Worm (Caenorhabditis elegans) whole organism, L1 larva: ENCODE measurements around the gene ugt-17.

Source experiments
- ces-1 ChIP-seq: fragments of 150-350 bp; optimal IDR thresholded peaks from 2 replicates; lab custom pipeline; 2014; ENCODE audit warnings: missing biosample characterization, missing genetic modification reagents, missing genetic modification characterization
- dpl-1 ChIP-seq, 3 experiments: fragments of 150-350 bp in 2 of 3; sonication (generic microtip) in 1 of 3; optimal IDR thresholded peaks; 2 replicates each; lab custom pipeline; 2014 to 2017; ENCODE audit warnings: missing biosample characterization in 3 of 3, missing genetic modification characterization in 3 of 3, missing genetic modification reagents in 3 of 3
- ets-5 ChIP-seq: fragments of 200-800 bp; sonication (Bioruptor generic); IDR thresholded peaks from 2 replicates; pipeline ENCODE4 v1.3.6; 2022; ENCODE audit warnings: missing genetic modification characterization, missing compliant biosample characterization
- fkh-10 ChIP-seq: sonication (generic microtip); optimal IDR thresholded peaks from 2 replicates; lab custom pipeline; 2017; ENCODE audit warnings: missing biosample characterization, missing genetic modification reagents, missing genetic modification characterization
- isw-1 ChIP-seq: fragments of 200-800 bp; sonication (Bioruptor generic); IDR thresholded peaks from 2 replicates; pipeline ENCODE4 v1.3.6; 2022; ENCODE audit warnings: missing genetic modification characterization, missing compliant biosample characterization
- lin-39 ChIP-seq: fragments of 150-350 bp; optimal IDR thresholded peaks from 2 replicates; lab custom pipeline; 2014; ENCODE audit warnings: missing biosample characterization, missing genetic modification reagents, missing genetic modification characterization
- snpc-4 ChIP-seq: fragments of 150-350 bp; optimal IDR thresholded peaks from 2 replicates; lab custom pipeline; 2014; ENCODE audit warnings: missing biosample characterization, missing genetic modification characterization
- swsn-7 ChIP-seq: sonication (generic microtip); optimal IDR thresholded peaks from 2 replicates; lab custom pipeline; 2016; ENCODE audit warnings: missing genetic modification characterization, missing compliant biosample characterization
- unc-130 ChIP-seq: fragments of 150-350 bp; optimal IDR thresholded peaks from 2 replicates; lab custom pipeline; 2017; ENCODE audit warnings: missing biosample characterization, missing genetic modification characterization, inconsistent platforms
- ztf-4 ChIP-seq: fragments of 150-350 bp; optimal IDR thresholded peaks from 2 replicates; lab custom pipeline; 2014; ENCODE audit warnings: missing biosample characterization, missing genetic modification characterization

DNA sequence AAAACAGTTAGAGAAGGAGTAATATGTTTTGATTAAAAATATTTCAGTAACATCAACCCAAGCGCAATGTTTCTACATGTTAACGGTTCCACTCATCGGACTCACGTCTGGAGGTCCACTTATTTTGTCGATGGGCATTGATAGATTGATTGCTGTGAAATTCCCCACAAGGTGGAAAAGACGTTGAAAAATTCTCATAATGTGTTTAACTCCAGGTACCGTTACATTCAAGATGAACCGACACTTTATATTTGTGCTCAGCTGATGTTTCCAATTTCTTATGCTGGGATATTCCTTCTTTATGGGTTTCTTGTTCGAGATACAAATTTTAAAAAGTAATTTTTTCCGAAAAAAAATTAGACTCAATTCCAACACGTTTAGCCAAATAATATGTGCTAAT is 48.3 kb upstream of the ugt-17 start:
- TF ChIP-seq swsn-7 (tag; lab: Kevin White, UChicago) (no peak), ets-5 (GFP tag; lab: Robert Waterston, UW) (no peak), snpc-4 (tag; lab: Kevin White, UChicago) (no peak), ztf-4 (no peak), ces-1 (GFP tag; lab: Kevin White, UChicago) (no peak), fkh-10 (GFP tag; lab: Kevin White, UChicago) (no peak), dpl-1 (GFP tag; optimal IDR thresholded peaks at IDR 0.05; lab: Kevin White, UChicago) (no peak), unc-130 (no peak), lin-39 (tag; lab: Kevin White, UChicago) (no peak), isw-1 (no peak)
